Fruit fly (Drosophila melanogaster) whole organism, embryonic: Measurements from ENCODE around the gene Mcm5.

Experiments used
- B-H1 ChIP-seq: fragments of 200-800 bp; sonication (Bioruptor generic); IDR thresholded peaks from 3 replicates; pipeline ENCODE4 v1.3.6; 2022; ENCODE audit warnings: missing biosample characterization, missing genetic modification characterization
- CG15073 ChIP-seq: fragments of 200-800 bp; sonication (Bioruptor generic); optimal IDR thresholded peaks from 2 replicates; lab custom pipeline; 2016; ENCODE audit warnings: missing biosample characterization, missing genetic modification characterization
- CG18619 ChIP-seq: fragments of 200-800 bp; sonication (Bioruptor generic); optimal IDR thresholded peaks from 3 replicates; lab custom pipeline; 2017; ENCODE audit warnings: missing biosample characterization, mild to moderate bottlenecking, missing genetic modification characterization
- chn ChIP-seq: fragments of 200-800 bp; sonication (Bioruptor generic); optimal IDR thresholded peaks from 2 replicates; lab custom pipeline; 2016; ENCODE audit warnings: missing biosample characterization, missing genetic modification characterization
- dati ChIP-seq: fragments of 200-800 bp; sonication (Bioruptor generic); IDR thresholded peaks from 2 replicates; pipeline ENCODE4 v1.3.6; 2022; ENCODE audit warnings: missing biosample characterization, missing genetic modification characterization
- eve ChIP-seq, 2 experiments: fragments of >200 bp; optimal IDR thresholded peaks; 2 replicates each; lab custom pipeline; 2017; ENCODE audit warnings: missing biosample characterization in 2 of 2, missing genetic modification characterization in 2 of 2
- twi ChIP-seq: fragments of 200-800 bp; optimal IDR thresholded peaks from 2 replicates; lab custom pipeline; 2019; ENCODE audit warnings: missing biosample characterization, mild to moderate bottlenecking, missing genetic modification characterization, moderate library complexity
- unc-4 ChIP-seq: fragments of 200-800 bp; sonication (Bioruptor generic); IDR thresholded peaks from 2 replicates; pipeline ENCODE4 v1.3.6; 2022; ENCODE audit warnings: missing biosample characterization, missing genetic modification characterization; ENCODE audit not compliant: partially characterized antibody
- zen2 ChIP-seq: fragments of 200-800 bp; sonication (Bioruptor generic); IDR thresholded peaks from 3 replicates; pipeline ENCODE4 v1.3.6; 2022; ENCODE audit warnings: missing biosample characterization, missing genetic modification characterization; ENCODE audit not compliant: partially characterized antibody

dm6 chr3R:10834893-10835292, 46.6 kb downstream of the Mcm5 start:
- TF ChIP-seq eve (GFP tag; optimal IDR thresholded peaks at IDR 0.05; lab: Kevin White, UChicago) (no peak), twi (no peak), B-H1 (GFP tag; lab: Robert Waterston, UW) (no peak), unc-4 (GFP tag; lab: Robert Waterston, UW) (no peak), chn (no peak), CG18619 (no peak), dati (GFP tag; lab: Robert Waterston, UW) (no peak), CG15073 (GFP tag; lab: Kevin White, UChicago) (no peak), zen2 (no peak)
